Worm (Caenorhabditis elegans) whole organism, L4/young adult: ENCODE data around the gene sec-15.

Source experiments
- W03F9.2 ChIP-seq: fragments of 150-350 bp; optimal IDR thresholded peaks from 2 replicates; lab custom pipeline; 2014; ENCODE audit warnings: missing biosample characterization, missing genetic modification characterization
- dao-5 ChIP-seq: sonication (generic microtip); optimal IDR thresholded peaks from 2 replicates; lab custom pipeline; 2016; ENCODE audit warnings: missing genotype, missing genetic modification characterization, moderate library complexity, missing compliant biosample characterization
- him-1 ChIP-seq: sonication (generic microtip); optimal IDR thresholded peaks from 2 replicates; lab custom pipeline; 2016; ENCODE audit warnings: missing genotype, missing genetic modification reagents, missing genetic modification characterization, missing compliant biosample characterization

sec-15 gene

ce11 chrX:8853524-8853923 lies 18.0 kb upstream of the sec-15 start, which contains the start of gene sprp-4:
Gene sprp-4, minus strand, starts transcription at chrX:8853624.
- TF ChIP-seq him-1 (tag; lab: Kevin White, UChicago) (no peak), dao-5 (tag; lab: Kevin White, UChicago) (no peak), W03F9.2 (no peak)

ce11 chrX:8846447-8847237 lies 11.1 kb upstream of the sec-15 start, which contains the start of gene C28G1.10:
Gene C28G1.10, plus strand, starts transcription at chrX:8847122.
- TF ChIP-seq dao-5 (tag; lab: Kevin White, UChicago) (no peak), W03F9.2 (no peak), him-1 (tag; lab: Kevin White, UChicago) (no peak)

ce11 chrX:8843988-8844387 lies 8.5 kb upstream of the sec-15 start, which contains the start of gene ubc-23:
Gene ubc-23, plus strand, starts transcription at chrX:8844288.
- no peak for TF ChIP-seq W03F9.2
- TF ChIP-seq him-1 (tag; lab: Kevin White, UChicago): no peak
- no peak for TF ChIP-seq dao-5 (tag; lab: Kevin White, UChicago)

- TF ChIP-seq W03F9.2 (no peak), dao-5 (tag; lab: Kevin White, UChicago) (peak; percentile 49)
Measured at ce11 chrX:8838176-8838575, 2.7 kb upstream of the sec-15 start.

ce11 chrX:8835887-8836348 lies 403 bp upstream of the sec-15 start, which contains the start of gene C28G1.2:
Gene C28G1.2, plus strand, starts transcription at chrX:8836016.
- TF ChIP-seq him-1 (tag; lab: Kevin White, UChicago) (peak; percentile 93), W03F9.2 (peak; percentile 50), dao-5 (tag; lab: Kevin White, UChicago) (peak; percentile 92)

ce11 chrX:8831162-8831561 lies 4.4 kb downstream of the sec-15 start, which contains the start of gene C28G1.6:
Gene C28G1.6, minus strand, starts transcription at chrX:8831262.
- TF ChIP-seq him-1 (tag; lab: Kevin White, UChicago): no peak
- no peak for TF ChIP-seq dao-5 (tag; lab: Kevin White, UChicago)
- no peak for TF ChIP-seq W03F9.2

ce11 chrX:8828365-8828764 lies 7.2 kb downstream of the sec-15 start, which contains the start of gene rcs-1:
Gene rcs-1, minus strand, starts transcription at chrX:8828540.
- TF ChIP-seq him-1 (tag; lab: Kevin White, UChicago): no peak

- TF ChIP-seq him-1 (tag; lab: Kevin White, UChicago) (no peak), W03F9.2 (no peak), dao-5 (tag; lab: Kevin White, UChicago) (no peak)
Measured at ce11 chrX:8824437-8824836, 11.1 kb downstream of the sec-15 start, which contains the start of gene ifd-1. Gene ifd-1, minus strand, starts transcription at chrX:8824448.

- TF ChIP-seq dao-5 (tag; lab: Kevin White, UChicago) (no peak), him-1 (tag; lab: Kevin White, UChicago) (no peak), W03F9.2 (no peak)
Measured at ce11 chrX:8820643-8821042, 14.9 kb downstream of the sec-15 start.

- no peak for TF ChIP-seq dao-5 (tag; lab: Kevin White, UChicago)
- no peak for TF ChIP-seq him-1 (tag; lab: Kevin White, UChicago)
- TF ChIP-seq W03F9.2: no peak
Measured at ce11 chrX:8819815-8820415, 15.6 kb downstream of the sec-15 start.

- TF ChIP-seq dao-5 (tag; lab: Kevin White, UChicago): no peak
- no peak for TF ChIP-seq him-1 (tag; lab: Kevin White, UChicago)
- no peak for TF ChIP-seq W03F9.2
Measured at ce11 chrX:8817929-8818328, 17.6 kb downstream of the sec-15 start.

- TF ChIP-seq W03F9.2: no peak
Measured at ce11 chrX:8811916-8812315, 23.6 kb downstream of the sec-15 start, which contains the start of gene cnnm-2. Gene cnnm-2, plus strand, starts transcription at chrX:8812105.

- TF ChIP-seq dao-5 (tag; lab: Kevin White, UChicago) (peak; percentile 42), W03F9.2 (peak; percentile 69), him-1 (tag; lab: Kevin White, UChicago) (peak; percentile 98)
Measured at ce11 chrX:8810908-8811307, 24.6 kb downstream of the sec-15 start, which contains the start of gene R04E5.9. Gene R04E5.9, minus strand, starts transcription at chrX:8811142.

- TF ChIP-seq him-1 (tag; lab: Kevin White, UChicago) (no peak), dao-5 (tag; lab: Kevin White, UChicago) (no peak), W03F9.2 (no peak)
Measured at ce11 chrX:8808740-8809139, 26.8 kb downstream of the sec-15 start.
